Worm (Caenorhabditis elegans): ENCODE measurements around the gene F13H8.11.

The F13H8.11 gene

DNA sequence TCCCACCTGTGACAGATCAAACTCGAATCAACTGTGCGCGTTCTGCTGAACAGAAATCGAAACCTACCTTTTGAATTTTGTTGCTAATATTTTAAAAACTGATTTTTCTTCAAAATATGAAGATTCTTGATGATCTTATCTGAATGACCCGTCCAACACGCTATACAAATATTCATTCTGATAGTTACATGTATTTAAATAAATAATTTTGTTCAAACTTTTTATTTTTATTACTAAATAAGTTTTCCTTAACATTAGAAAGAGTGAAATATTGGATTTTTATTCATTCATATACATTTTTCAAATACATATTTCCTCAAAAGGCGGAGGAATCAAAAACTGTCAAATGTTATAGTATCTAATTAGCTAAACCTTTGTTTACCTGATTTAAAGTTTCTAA, 8.2 kb upstream of the F13H8.11 start, which contains the start of gene F13H8.8:
TSS of gene F13H8.8 (minus strand) at position 101 of the 400 bp plus-strand sequence.
- no peak for TF ChIP-seq tra-4 (tag; optimal IDR thresholded peaks at IDR 0.05)

ce11 chrII:6263685-6264084, 3.9 kb upstream of the F13H8.11 start, which contains the start of gene F13H8.3:
Gene F13H8.3 (plus strand): TSS chrII:6263985.
- TF ChIP-seq tbx-37 (GFP tag; conservative IDR thresholded peaks at IDR 0.05) = no peak
- no peak for TF ChIP-seq ceh-13 (GFP tag; optimal IDR thresholded peaks at IDR 0.05)
- no peak for TF ChIP-seq hnd-1 (tag; optimal IDR thresholded peaks at IDR 0.05)
- TF ChIP-seq B0310.2 (tag; optimal IDR thresholded peaks at IDR 0.05) = no peak
- TF ChIP-seq aly-1 (tag; optimal IDR thresholded peaks at IDR 0.05) = no peak
- no peak for TF ChIP-seq sea-1 (GFP tag; conservative IDR thresholded peaks at IDR 0.05)
- TF ChIP-seq F13C5.2 (tag; optimal IDR thresholded peaks at IDR 0.05) = no peak
- no peak for TF ChIP-seq hmg-4 (GFP tag; optimal IDR thresholded peaks at IDR 0.05)
- no peak for TF ChIP-seq flt-1 (GFP tag; IDR thresholded peaks at IDR 0.05)
- no peak for TF ChIP-seq ets-7 (tag; optimal IDR thresholded peaks at IDR 0.05)
- no peak for TF ChIP-seq ama-1 (optimal IDR thresholded peaks at IDR 0.05)
- TF ChIP-seq tbx-11 (GFP tag; IDR thresholded peaks at IDR 0.05) = no peak
- no peak for TF ChIP-seq scrt-1 (GFP tag; IDR thresholded peaks at IDR 0.05)
- TF ChIP-seq ceh-36 (tag; optimal IDR thresholded peaks at IDR 0.05) = no peak
- TF ChIP-seq pes-1 (GFP tag; IDR thresholded peaks at IDR 0.05) = no peak
- TF ChIP-seq tra-4 (tag; optimal IDR thresholded peaks at IDR 0.05) = no peak

DNA sequence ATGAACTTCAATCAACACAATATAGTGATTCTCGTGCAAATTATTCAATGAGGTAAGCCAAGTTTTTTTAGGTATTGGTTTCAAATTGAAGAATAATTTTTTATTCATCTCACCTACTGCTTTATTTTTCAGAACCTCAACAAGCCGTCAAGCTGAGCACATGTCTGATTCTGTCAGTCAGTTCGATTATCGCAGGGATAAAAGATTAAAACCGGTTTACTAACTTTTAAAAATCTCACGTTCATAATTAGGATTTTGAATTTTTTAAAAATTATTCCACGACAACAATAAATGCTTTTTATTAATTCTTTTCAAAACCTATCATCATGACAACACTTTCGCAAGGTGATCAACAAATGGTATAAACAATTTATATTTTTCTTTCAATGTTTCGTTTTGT, 2.4 kb upstream of the F13H8.11 start, which contains the start of gene F13H8.12:
TSS of gene F13H8.12 (plus strand) at position 301 of the 400 bp plus-strand sequence.
- TF ChIP-seq scrt-1 (GFP tag; IDR thresholded peaks at IDR 0.05) = no peak

- TF ChIP-seq tra-4 (tag; optimal IDR thresholded peaks at IDR 0.05) = no peak
- no peak for TF ChIP-seq B0310.2 (tag; optimal IDR thresholded peaks at IDR 0.05)
- TF ChIP-seq hmg-4 (GFP tag; optimal IDR thresholded peaks at IDR 0.05) = no peak
- no peak for TF ChIP-seq F13C5.2 (tag; optimal IDR thresholded peaks at IDR 0.05)
- TF ChIP-seq hnd-1 (tag; optimal IDR thresholded peaks at IDR 0.05) = no peak
- no peak for TF ChIP-seq ceh-13 (GFP tag; optimal IDR thresholded peaks at IDR 0.05)
- no peak for TF ChIP-seq hmbx-1 (tag; optimal IDR thresholded peaks at IDR 0.05)
- no peak for TF ChIP-seq flt-1 (GFP tag; IDR thresholded peaks at IDR 0.05)
- TF ChIP-seq ceh-36 (tag; optimal IDR thresholded peaks at IDR 0.05) = no peak
- TF ChIP-seq ets-7 (tag; optimal IDR thresholded peaks at IDR 0.05) = no peak
Measured at ce11 chrII:6260684-6261083, 863 bp upstream of the F13H8.11 start, which contains the start of gene nmgp-1. Gene nmgp-1 (plus strand): TSS chrII:6260857.

DNA sequence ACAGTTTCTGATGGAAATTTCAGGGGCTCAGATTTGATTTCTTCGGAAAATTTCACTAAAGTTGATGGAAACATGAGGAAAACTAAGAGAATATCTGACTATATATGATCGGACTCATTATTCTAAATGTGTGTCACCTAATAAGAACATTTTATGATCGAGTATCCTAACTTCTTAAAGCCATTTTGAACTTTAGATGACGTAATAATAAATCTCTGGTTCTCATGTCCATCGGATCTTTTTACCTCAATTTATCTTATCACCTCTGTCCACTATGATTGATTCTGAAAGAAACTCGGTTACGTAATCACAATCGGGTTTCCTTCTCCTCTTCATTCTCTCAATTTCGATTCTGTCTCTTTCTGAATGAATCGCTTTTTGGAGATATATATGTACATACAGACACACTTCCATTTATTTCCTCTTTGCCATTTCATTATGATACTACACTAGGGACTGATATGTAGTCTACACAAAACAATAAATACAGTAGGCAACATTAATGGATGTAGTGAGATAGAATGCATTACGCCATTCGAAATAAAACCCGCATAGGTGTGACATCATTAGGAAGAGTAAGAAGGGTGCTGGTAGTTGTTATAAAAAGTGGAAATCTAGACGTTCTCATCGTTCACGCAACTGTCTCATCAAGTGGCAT, 2.5 kb downstream of the F13H8.11 start:
- no peak for TF ChIP-seq ama-1 (optimal IDR thresholded peaks at IDR 0.05)
- TF ChIP-seq tbx-37 (GFP tag; conservative IDR thresholded peaks at IDR 0.05) = no peak
- TF ChIP-seq sea-1 (GFP tag; conservative IDR thresholded peaks at IDR 0.05) = no peak
- no peak for TF ChIP-seq B0310.2 (tag; optimal IDR thresholded peaks at IDR 0.05)
- no peak for TF ChIP-seq tra-4 (tag; optimal IDR thresholded peaks at IDR 0.05)
- TF ChIP-seq ceh-13 (GFP tag; optimal IDR thresholded peaks at IDR 0.05) = no peak
- no peak for TF ChIP-seq ceh-36 (tag; optimal IDR thresholded peaks at IDR 0.05)

ce11 chrII:6256024-6256423, 3.8 kb downstream of the F13H8.11 start, which contains the start of gene F13H8.5:
Gene F13H8.5 (minus strand): TSS chrII:6256124.
- TF ChIP-seq hmg-4 (GFP tag; optimal IDR thresholded peaks at IDR 0.05) (no peak), tbx-37 (GFP tag; conservative IDR thresholded peaks at IDR 0.05) (no peak), B0310.2 (tag; optimal IDR thresholded peaks at IDR 0.05) (no peak), hmbx-1 (tag; optimal IDR thresholded peaks at IDR 0.05) (no peak), ceh-36 (tag; optimal IDR thresholded peaks at IDR 0.05) (no peak), aly-1 (tag; optimal IDR thresholded peaks at IDR 0.05) (no peak), F13C5.2 (tag; optimal IDR thresholded peaks at IDR 0.05) (no peak), tbx-11 (GFP tag; IDR thresholded peaks at IDR 0.05) (no peak), ets-7 (tag; optimal IDR thresholded peaks at IDR 0.05) (no peak), flt-1 (GFP tag; IDR thresholded peaks at IDR 0.05) (no peak), pes-1 (GFP tag; IDR thresholded peaks at IDR 0.05) (no peak), tra-4 (tag; optimal IDR thresholded peaks at IDR 0.05) (no peak), scrt-1 (GFP tag; IDR thresholded peaks at IDR 0.05) (no peak), sea-1 (GFP tag; conservative IDR thresholded peaks at IDR 0.05) (no peak), ceh-13 (GFP tag; optimal IDR thresholded peaks at IDR 0.05) (no peak), hnd-1 (tag; optimal IDR thresholded peaks at IDR 0.05) (no peak), ama-1 (optimal IDR thresholded peaks at IDR 0.05) (no peak)

DNA sequence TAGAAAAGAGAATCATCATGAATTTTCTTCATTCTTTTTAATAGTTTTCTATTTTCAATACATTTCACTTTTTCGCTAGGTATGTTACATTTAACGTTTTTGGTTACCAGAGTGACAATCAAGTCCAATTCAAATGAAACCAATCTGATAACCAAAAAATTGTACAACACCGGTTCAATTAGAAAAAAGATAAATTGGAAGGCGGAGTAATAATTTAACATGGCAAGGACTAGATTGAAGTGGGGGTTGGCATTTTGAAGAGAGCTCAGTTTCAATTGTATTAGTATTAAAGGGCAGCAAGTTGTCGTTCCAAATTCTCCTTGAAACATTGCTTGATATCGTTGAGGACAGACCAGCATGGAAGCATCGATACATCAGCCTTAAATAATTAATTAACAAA, 7.1 kb downstream of the F13H8.11 start:
- TF ChIP-seq tbx-37 (GFP tag; conservative IDR thresholded peaks at IDR 0.05) = no peak
- TF ChIP-seq flt-1 (GFP tag; IDR thresholded peaks at IDR 0.05) = no peak
- no peak for TF ChIP-seq ceh-36 (tag; optimal IDR thresholded peaks at IDR 0.05)
- TF ChIP-seq ets-7 (tag; optimal IDR thresholded peaks at IDR 0.05) = no peak
- no peak for TF ChIP-seq hmg-4 (GFP tag; optimal IDR thresholded peaks at IDR 0.05)
- no peak for TF ChIP-seq sea-1 (GFP tag; conservative IDR thresholded peaks at IDR 0.05)
- no peak for TF ChIP-seq ama-1 (optimal IDR thresholded peaks at IDR 0.05)
- TF ChIP-seq hmbx-1 (tag; optimal IDR thresholded peaks at IDR 0.05) = no peak
- no peak for TF ChIP-seq B0310.2 (tag; optimal IDR thresholded peaks at IDR 0.05)
- TF ChIP-seq tra-4 (tag; optimal IDR thresholded peaks at IDR 0.05) = no peak
- TF ChIP-seq pes-1 (GFP tag; IDR thresholded peaks at IDR 0.05) = no peak
- no peak for TF ChIP-seq aly-1 (tag; optimal IDR thresholded peaks at IDR 0.05)
- TF ChIP-seq F13C5.2 (tag; optimal IDR thresholded peaks at IDR 0.05) = no peak
- TF ChIP-seq scrt-1 (GFP tag; IDR thresholded peaks at IDR 0.05) = no peak
- TF ChIP-seq tbx-11 (GFP tag; IDR thresholded peaks at IDR 0.05) = no peak
- TF ChIP-seq hnd-1 (tag; optimal IDR thresholded peaks at IDR 0.05) = no peak
- no peak for TF ChIP-seq ceh-13 (GFP tag; optimal IDR thresholded peaks at IDR 0.05)
